Worm (Caenorhabditis elegans): ENCODE results near the gene C54F6.15.
"Not testable (repeated sequence)": the region's sequence is repeated elsewhere in the genome, so short reads cannot be mapped to it uniquely, and the experiment has no call there.

The C54F6.15 gene

DNA sequence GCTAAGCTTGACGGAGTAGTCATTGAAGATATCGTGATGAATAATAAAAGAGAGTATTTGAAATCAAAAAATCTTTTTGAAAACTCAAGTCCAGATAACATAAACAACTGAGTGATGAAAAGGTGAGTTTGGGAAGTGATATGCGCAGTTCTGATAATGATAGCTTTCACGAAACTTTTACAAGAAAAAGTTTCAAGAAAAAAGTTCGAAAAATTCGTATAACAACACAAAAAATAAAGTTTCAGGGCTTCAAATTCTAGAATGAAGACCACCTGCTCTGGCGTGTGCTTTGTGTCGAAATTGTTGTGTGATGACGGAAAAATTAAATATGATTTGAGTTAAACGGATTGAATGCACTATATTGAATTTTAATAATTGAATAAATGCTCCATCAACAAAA lies 2.1 kb downstream of the C54F6.15 start, which contains the start of gene srb-19:
TSS of gene srb-19 (minus strand) at position 101 of the 400 bp plus-strand sequence.
- TF ChIP-seq egl-5 (tag; optimal IDR thresholded peaks at IDR 0.05) (no peak), nhr-23 (tag; optimal IDR thresholded peaks at IDR 0.05) (no peak), ceh-28 (tag; optimal IDR thresholded peaks at IDR 0.05) (no peak), ceh-9 (tag; optimal IDR thresholded peaks at IDR 0.05) (no peak), unc-39 (tag; optimal IDR thresholded peaks at IDR 0.05) (no peak), unc-62 (GFP tag; optimal IDR thresholded peaks at IDR 0.05) (no peak), nhr-25 (tag; optimal IDR thresholded peaks at IDR 0.05) (no peak), fkh-2 (tag; optimal IDR thresholded peaks at IDR 0.05) (no peak), daf-12 (tag; optimal IDR thresholded peaks at IDR 0.05) (no peak), nhr-11 (tag; optimal IDR thresholded peaks at IDR 0.05) (no peak), mml-1 (tag; optimal IDR thresholded peaks at IDR 0.05) (no peak), fos-1 (tag; optimal IDR thresholded peaks at IDR 0.05) (no peak), aly-2 (tag; optimal IDR thresholded peaks at IDR 0.05) (no peak), ama-1 (optimal IDR thresholded peaks at IDR 0.05) (no peak)

DNA sequence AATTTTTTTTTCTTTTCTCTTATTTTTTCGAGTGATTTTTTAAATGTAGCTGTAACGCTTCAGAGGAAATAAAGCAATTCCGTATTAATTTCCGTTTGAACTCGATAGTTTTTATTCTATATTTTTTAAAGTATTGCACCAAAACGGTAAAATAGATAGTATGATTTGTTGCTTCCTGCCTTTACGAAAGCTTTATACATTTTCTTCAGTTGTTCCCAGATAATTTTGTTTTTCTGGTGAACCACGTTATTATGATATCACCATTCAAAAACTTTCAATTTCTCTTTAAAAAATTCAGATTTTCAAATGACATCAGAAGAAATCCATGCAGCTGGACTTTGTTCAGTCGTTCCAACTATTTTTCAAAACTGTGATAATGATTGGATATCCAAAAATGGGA lies 7.2 kb downstream of the C54F6.15 start, which contains the start of gene srb-18:
TSS of gene srb-18 (plus strand) at position 301 of the 400 bp plus-strand sequence.
- no peak for TF ChIP-seq aly-2 (tag; optimal IDR thresholded peaks at IDR 0.05)
- no peak for TF ChIP-seq fkh-2 (tag; optimal IDR thresholded peaks at IDR 0.05)
- no peak for TF ChIP-seq nhr-25 (tag; optimal IDR thresholded peaks at IDR 0.05)
- TF ChIP-seq R02D3.7 (tag; optimal IDR thresholded peaks at IDR 0.05) = no peak

DNA sequence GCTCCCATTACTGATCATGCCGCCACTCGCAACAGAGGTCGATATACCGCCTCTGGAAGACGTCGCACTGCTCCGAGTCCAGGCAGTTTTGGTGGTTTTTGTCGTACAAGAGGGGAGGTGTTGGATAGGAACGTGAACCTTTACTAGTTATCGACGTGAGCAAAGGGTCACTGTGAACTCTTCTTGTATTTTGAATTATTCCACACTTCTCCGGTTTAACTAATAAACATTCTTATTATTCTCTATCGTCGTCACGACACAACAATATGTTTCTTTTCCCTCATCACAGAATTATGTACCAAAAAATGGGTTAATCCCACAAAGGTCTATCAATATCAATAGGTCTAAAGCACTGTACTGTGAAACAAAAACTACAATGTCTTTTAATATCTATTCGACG lies 10.7 kb downstream of the C54F6.15 start, which contains the start of gene nhr-171:
TSS of gene nhr-171 (plus strand) at position 301 of the 400 bp plus-strand sequence.
- not testable (repeated sequence) for TF ChIP-seq R02D3.7, nhr-77, lin-39 (tag; optimal IDR thresholded peaks at IDR 0.05)

DNA sequence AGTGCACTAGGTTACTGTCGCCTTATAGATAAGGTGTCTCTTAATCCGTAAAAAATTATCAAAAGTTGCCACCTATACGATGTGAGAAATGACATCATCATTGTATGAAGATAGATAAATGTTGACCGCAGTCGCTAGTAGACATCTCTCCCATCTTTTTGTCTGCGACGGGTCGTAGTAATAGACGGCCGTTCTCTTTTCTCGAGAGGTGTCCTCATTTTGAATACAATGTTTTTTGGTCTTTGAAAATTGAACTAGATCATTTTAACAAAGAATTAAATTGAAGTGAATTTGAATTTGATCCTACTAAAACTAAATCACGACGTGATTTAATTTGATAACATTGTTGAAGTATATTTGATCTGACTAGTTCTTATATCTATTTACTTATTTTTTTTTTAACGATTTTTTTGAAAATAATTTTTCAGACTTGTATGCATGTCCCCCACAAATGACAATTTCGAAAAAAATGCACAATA lies 13.6 kb downstream of the C54F6.15 start, which contains the start of the genes str-31 and nhr-172:
TSS of gene str-31 (minus strand) at position 101 of the 479 bp plus-strand sequence.
TSS of gene nhr-172 (plus strand) at position 429 of the 479 bp plus-strand sequence.
- TF ChIP-seq daf-12 (tag; optimal IDR thresholded peaks at IDR 0.05) = no peak
- no peak for TF ChIP-seq unc-39 (tag; optimal IDR thresholded peaks at IDR 0.05)
- no peak for TF ChIP-seq ceh-16 (tag; optimal IDR thresholded peaks at IDR 0.05)
- no peak for TF ChIP-seq ztf-11 (tag; optimal IDR thresholded peaks at IDR 0.05)
- TF ChIP-seq nhr-23 (tag; optimal IDR thresholded peaks at IDR 0.05) = peak; percentile 56
- no peak for TF ChIP-seq nhr-43 (tag; optimal IDR thresholded peaks at IDR 0.05; ENCODE audit: poor library complexity, severe bottlenecking)
- TF ChIP-seq elt-3 (tag; optimal IDR thresholded peaks at IDR 0.05) = no peak
- no peak for TF ChIP-seq mml-1 (tag; optimal IDR thresholded peaks at IDR 0.05)

DNA sequence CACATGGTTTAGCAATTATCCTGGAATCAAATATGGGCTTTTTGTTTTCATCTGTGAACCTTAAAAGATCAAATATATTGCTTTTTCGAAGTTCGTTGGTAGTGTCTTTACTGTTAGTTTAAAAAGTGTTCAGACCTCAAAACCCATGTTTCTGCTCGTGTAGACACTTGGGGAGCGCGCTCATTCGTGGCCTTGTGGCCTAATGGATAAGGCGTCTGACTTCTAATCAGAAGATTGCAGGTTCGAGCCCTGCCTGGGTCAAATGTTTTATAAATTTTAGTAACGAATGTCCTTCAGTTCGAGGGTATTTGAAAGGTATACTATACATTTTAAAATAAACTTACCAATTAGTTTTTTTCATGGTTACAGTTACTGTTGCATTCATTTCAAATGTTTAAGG lies 16.0 kb downstream of the C54F6.15 start:
- TF ChIP-seq ztf-11 (tag; optimal IDR thresholded peaks at IDR 0.05) (no peak), nhr-76 (tag; optimal IDR thresholded peaks at IDR 0.05) (no peak), lsy-12 (tag; optimal IDR thresholded peaks at IDR 0.05) (no peak), ceh-9 (tag; optimal IDR thresholded peaks at IDR 0.05) (no peak), mml-1 (tag; optimal IDR thresholded peaks at IDR 0.05) (no peak), nhr-11 (tag; optimal IDR thresholded peaks at IDR 0.05) (no peak), elt-2 (tag; optimal IDR thresholded peaks at IDR 0.05) (peak; percentile 23), nhr-43 (tag; optimal IDR thresholded peaks at IDR 0.05; ENCODE audit: poor library complexity, severe bottlenecking) (peak; percentile 25)

DNA sequence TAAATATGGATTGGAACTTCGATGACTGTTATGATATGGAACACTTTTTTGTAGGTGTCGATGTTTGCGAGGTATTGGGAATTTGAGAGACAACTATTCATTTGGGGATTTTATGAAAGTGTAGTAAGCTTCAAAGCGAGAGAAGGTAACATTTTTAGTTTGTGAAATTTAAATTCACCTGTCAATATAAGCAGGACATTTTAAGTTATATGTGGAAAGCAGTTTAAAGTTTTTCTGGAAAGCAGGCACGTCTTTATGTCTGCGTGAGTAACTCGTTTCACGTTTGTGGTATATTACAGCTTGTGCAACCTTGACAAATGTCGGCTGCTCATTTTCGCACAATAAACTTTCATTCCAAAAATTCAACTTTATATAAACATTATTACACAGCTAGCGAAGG lies 17.9 kb downstream of the C54F6.15 start, which contains the start of gene srh-229:
TSS of gene srh-229 (minus strand) at position 101 of the 400 bp plus-strand sequence.
- no peak for TF ChIP-seq R02D3.7 (tag; optimal IDR thresholded peaks at IDR 0.05)
- TF ChIP-seq zag-1 (tag; optimal IDR thresholded peaks at IDR 0.05) = no peak
- TF ChIP-seq lin-15B (tag; optimal IDR thresholded peaks at IDR 0.05) = no peak
- TF ChIP-seq fkh-10 (GFP tag; optimal IDR thresholded peaks at IDR 0.05) = no peak
- no peak for TF ChIP-seq ceh-16 (tag; optimal IDR thresholded peaks at IDR 0.05)
- TF ChIP-seq nfya-1 (tag; optimal IDR thresholded peaks at IDR 0.05; ENCODE audit: insufficient read depth) = no peak
- TF ChIP-seq tbx-2 (tag; optimal IDR thresholded peaks at IDR 0.05) = no peak
- TF ChIP-seq ZK546.5 (tag; optimal IDR thresholded peaks at IDR 0.05) = no peak
- no peak for TF ChIP-seq fkh-2 (tag; optimal IDR thresholded peaks at IDR 0.05)
- TF ChIP-seq ama-1 (optimal IDR thresholded peaks at IDR 0.05) = no peak
- no peak for TF ChIP-seq egl-5 (tag; optimal IDR thresholded peaks at IDR 0.05)
- no peak for TF ChIP-seq hmg-11 (tag; optimal IDR thresholded peaks at IDR 0.05)
- no peak for TF ChIP-seq pqm-1 (tag; optimal IDR thresholded peaks at IDR 0.05)
- TF ChIP-seq ztf-11 (tag; optimal IDR thresholded peaks at IDR 0.05) = no peak
- TF ChIP-seq nhr-12 (tag; optimal IDR thresholded peaks at IDR 0.05) = no peak
- TF ChIP-seq elt-3 (tag; optimal IDR thresholded peaks at IDR 0.05) = no peak
- no peak for TF ChIP-seq nhr-76 (tag; optimal IDR thresholded peaks at IDR 0.05)
- no peak for TF ChIP-seq nhr-43 (tag; optimal IDR thresholded peaks at IDR 0.05; ENCODE audit: poor library complexity, severe bottlenecking)
